Worm (Caenorhabditis elegans) whole organism, L4/young adult: ENCODE measurements around the gene pgl-1.

Experiments
- W03F9.2 ChIP-seq: fragments of 150-350 bp; optimal IDR thresholded peaks from 2 replicates; lab custom pipeline; 2014; ENCODE audit warnings: missing biosample characterization, missing genetic modification characterization
- dao-5 ChIP-seq: sonication (generic microtip); optimal IDR thresholded peaks from 2 replicates; lab custom pipeline; 2016; ENCODE audit warnings: missing genotype, missing genetic modification characterization, moderate library complexity, missing compliant biosample characterization
- him-1 ChIP-seq: sonication (generic microtip); optimal IDR thresholded peaks from 2 replicates; lab custom pipeline; 2016; ENCODE audit warnings: missing genotype, missing genetic modification reagents, missing genetic modification characterization, missing compliant biosample characterization

Gene pgl-1

DNA sequence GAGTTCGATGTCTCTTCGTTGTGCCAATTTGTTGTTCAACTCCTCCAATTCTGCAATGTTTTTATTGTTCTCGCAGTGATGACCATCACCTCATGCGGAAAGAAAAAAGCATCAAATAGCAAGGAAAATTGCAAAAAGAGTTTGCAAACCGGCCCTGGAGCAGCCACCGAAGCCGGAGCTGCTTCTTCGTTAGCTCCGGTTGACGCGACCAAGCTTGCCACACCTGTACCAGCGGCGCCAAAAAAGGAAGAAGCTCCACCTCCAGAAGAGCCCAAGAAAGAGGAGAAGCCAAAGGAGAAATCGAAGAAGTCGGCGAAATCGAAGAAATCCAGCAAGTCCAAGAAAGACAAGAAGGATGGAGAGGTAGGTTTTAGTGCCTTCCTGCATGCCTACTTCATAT is 33.1 kb upstream of the pgl-1 start:
- TF ChIP-seq W03F9.2 = no peak
- no peak for TF ChIP-seq him-1 (tag; lab: Kevin White, UChicago)

DNA sequence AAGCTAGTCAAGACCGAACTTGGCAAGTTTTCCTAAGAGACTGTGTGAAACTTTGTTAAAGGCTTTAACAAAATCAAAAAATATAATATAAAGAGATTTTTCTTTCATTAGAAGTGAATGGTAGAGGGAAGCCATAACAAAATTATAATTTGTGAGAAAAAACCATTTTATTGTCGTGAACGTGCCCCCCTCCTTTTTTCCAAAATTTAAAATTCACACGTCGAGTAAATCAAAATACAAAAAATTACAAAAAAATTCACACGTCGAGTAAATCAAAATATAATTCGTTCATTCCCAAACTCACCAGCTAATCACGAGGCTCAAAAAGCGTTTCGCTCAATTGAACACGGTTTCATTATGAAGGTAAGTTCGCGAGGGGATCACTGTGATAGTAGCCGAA is 32.4 kb upstream of the pgl-1 start, which contains the start of gene C25A8.2:
C25A8.2 (plus strand) TSS at position 301 of the 400 bp plus-strand sequence.
- TF ChIP-seq dao-5 (tag; lab: Kevin White, UChicago) (no peak), him-1 (tag; lab: Kevin White, UChicago) (no peak), W03F9.2 (no peak)

DNA sequence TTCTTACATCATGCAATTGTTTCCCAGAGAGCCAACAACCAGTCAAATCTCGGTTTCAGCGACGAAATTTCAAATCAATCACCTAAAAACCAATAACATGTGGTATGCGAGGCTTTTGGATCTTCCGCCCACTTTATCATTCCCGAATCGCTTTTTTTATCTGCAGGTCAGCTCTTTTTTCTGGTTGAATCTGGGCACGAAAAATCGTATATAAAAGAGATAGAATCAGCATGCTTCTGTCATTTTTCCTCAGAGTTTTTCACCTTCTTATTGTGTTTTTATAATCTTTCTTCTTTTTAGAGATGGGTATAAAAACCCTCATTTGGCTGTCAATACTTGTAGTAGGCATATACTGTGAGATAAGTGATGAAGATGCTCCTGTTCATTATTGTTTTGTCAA is 26.2 kb upstream of the pgl-1 start, which contains the start of gene cht-3:
cht-3 (plus strand) TSS at position 301 of the 400 bp plus-strand sequence.
- TF ChIP-seq W03F9.2 (no peak), him-1 (tag; lab: Kevin White, UChicago) (no peak), dao-5 (tag; lab: Kevin White, UChicago) (no peak)

DNA sequence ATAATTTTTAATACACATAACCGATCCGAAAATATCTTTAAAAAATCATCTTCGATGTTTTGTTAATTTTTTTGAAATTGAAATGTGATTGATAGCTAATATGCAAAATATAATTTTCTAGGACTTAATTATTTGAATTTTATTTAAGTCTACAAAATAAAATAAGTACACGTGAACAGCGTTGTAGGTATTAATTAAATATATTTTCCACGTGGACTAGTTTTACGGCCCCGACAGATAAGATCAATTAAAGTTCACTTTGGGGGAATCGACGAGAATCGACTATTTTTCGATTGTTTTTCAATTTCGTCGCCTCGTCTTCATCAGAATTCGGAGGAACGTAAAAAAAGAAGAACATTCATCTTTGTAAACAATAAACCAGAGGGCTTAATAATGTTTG is 22.1 kb upstream of the pgl-1 start, which contains the start of gene C25A8.5:
C25A8.5 (plus strand) TSS at position 301 of the 400 bp plus-strand sequence.
- TF ChIP-seq W03F9.2 (no peak), dao-5 (tag; lab: Kevin White, UChicago) (no peak), him-1 (tag; lab: Kevin White, UChicago) (no peak)

DNA sequence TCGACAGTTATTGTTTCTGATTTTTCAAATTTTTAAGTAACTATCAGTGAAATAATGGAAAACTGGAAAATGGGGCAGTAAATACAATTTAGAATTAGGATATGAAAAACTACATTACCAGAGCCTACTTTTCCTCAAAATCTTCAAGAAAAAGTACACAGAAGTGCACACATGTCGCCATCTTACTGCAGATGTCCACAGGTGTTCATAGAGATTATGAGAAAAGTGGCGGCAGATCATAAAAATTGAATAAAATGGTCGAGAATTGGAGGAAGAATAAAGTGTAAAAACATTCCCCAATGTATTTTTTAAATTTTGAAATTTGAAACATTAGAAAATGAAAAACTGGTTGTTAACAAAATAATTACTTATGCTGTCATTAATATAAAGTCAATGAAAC is 20.8 kb upstream of the pgl-1 start:
- TF ChIP-seq dao-5 (tag; lab: Kevin White, UChicago) (no peak), W03F9.2 (no peak), him-1 (tag; lab: Kevin White, UChicago) (no peak)

DNA sequence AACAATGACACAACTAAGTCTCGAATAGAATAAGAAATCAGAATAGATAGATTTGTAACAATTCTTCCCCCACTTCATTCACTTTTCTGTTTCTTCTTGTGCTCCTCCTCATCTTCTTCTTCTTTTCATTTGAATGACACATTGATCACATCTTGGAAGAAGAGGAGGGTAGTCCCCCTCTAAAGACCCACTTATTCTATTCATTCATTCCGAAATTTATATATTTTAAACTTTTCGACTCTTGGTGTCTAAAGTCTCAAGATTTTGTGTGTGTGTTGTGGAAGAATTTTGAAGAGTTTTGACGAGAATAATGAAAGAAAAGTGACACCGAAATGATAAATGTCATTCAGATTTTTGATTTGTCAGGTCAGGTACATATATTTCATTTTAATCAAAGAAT is 14.0 kb upstream of the pgl-1 start:
- TF ChIP-seq W03F9.2 (no peak), dao-5 (tag; lab: Kevin White, UChicago) (no peak), him-1 (tag; lab: Kevin White, UChicago) (no peak)

DNA sequence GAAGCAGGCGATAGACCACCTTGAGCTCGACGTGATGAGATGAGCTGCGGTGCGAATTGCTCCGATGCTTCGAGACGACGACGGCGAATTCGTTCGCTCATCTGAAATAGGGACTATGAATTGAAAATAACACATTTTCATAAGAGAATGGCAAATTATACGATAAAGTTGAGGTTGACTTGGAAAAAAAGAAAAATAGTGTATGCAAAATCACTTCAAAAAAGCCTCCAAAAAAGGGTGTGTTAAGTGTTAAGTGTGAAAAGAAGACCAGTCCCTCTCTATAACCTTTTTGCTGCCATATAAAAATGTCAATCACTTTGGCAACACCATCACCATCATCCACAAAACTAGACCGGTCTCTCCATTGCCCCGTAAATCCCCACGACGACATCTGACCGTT is 9.7 kb upstream of the pgl-1 start, which contains the start of gene prkl-1:
prkl-1 (minus strand) TSS at position 101 of the 400 bp plus-strand sequence.
- no peak for TF ChIP-seq him-1 (tag; lab: Kevin White, UChicago)
- TF ChIP-seq dao-5 (tag; lab: Kevin White, UChicago) = no peak

DNA sequence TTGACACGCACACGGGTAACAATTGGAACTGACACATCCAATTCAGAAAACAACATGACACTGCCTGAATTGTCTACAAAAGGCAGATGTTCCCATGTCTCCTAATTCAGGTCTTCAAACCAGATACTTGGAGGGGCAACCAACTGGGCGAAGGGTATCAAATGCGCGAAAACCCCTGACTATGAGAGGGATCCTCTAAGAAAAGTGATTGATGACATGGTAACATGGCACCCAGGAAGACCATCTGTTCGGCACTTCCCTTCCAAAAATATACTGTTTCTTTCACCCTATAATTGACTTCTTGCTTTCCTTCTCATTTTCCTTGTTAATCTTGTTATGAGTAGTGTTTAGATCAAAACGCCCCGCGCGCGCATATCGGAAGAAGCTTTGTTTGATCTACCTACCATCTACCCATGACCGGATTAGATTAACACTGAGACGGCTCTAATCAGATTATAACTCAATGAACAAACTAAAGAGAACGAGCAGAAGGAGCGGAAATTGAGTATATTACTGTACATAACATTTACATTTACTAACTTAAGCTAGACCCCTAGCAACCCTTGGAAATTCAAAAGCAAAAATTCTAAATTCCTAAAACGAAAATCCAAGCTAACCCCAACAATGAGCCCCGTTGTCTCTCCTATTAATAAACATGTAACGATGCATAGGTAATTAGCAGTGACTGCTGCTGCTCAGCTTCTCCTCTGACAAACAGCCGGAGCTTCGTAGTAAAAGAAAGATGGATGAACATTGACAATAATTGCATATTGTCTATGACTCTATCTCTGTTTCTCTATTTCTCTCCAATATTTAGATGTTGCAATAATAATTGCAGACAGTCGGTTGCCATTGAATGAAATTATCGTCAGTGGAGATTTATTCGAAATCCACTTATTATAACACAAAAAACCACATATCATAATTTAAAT is 7.6 kb upstream of the pgl-1 start:
- no peak for TF ChIP-seq W03F9.2
- no peak for TF ChIP-seq him-1 (tag; lab: Kevin White, UChicago)
- no peak for TF ChIP-seq dao-5 (tag; lab: Kevin White, UChicago)

DNA sequence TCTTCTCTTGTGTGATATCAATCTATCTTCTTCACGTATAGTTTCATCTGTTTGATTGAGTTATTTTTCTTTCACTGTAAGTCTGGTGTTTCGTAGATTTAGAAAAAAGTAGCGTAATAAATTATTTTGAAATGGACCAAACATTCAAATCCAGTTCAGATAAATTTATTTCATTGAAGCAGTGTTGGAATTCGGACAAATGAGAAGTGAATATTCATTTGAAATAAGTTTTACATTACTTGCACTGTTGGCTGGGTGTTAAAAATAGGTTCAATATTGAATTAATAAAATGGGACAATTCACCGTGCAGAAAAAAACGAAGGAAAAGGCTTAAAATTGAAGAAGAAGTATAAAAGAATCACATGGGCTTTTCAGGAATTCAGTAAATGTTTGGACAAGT is 1.5 kb upstream of the pgl-1 start:
- no peak for TF ChIP-seq dao-5 (tag; lab: Kevin White, UChicago)
- TF ChIP-seq W03F9.2 = no peak
- no peak for TF ChIP-seq him-1 (tag; lab: Kevin White, UChicago)

DNA sequence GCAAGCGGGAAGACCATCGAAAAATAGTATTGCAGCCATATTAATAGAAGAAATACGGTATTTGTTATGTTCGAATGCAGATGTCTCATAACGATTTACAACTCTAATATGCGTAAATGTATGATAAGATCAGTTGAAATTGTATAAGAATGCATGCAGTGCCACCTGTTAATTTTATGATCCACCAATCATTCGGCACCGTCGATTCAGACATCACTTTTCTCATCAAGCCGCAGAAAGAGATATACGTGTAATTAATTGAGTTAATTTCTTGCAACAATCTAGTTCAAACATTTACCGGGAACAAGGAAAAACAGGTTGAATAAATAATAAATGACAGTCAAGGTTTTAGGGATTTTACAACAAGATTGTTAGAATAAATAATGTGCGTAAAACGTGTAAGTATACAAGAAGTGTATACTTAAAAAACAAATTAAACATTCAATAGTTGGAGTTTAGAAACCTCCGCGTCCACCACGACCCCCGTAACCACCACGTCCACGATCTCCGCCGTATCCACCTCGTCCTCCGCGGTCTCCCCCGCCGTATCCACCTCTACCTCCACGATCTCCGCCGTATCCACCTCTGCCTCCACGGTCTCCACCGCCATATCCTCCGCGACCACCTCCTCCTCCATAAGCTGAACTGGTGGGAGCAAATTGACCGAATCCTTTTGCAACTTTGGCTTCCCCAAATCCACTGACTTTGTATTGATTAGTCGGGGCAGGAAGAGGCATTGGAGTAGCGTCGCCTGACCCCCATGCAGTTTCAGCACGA is 2.8 kb downstream of the pgl-1 start:
- no peak for TF ChIP-seq dao-5 (tag; lab: Kevin White, UChicago)
- TF ChIP-seq him-1 (tag; lab: Kevin White, UChicago) = no peak
- TF ChIP-seq W03F9.2 = no peak

DNA sequence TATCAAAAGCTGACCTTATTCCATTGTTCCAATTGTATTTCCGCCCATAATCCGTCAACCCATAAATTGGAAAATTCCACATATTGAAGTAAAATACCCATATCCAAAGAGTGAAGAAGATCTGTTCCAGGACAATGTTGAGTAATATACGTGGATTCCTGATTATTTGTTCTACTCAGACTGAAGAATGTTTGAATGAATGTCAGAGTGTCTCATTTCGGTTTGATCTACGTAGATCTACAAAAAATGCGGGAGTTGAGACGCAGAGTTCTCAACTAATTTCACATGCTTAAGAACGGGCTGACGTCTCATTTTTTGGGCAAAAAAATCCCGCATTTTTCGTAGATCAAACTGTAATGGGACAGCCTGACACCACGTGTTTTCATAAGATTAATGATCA is 4.7 kb downstream of the pgl-1 start, which contains the start of gene nhr-249:
nhr-249 (minus strand) TSS at position 101 of the 400 bp plus-strand sequence.
- TF ChIP-seq him-1 (tag; lab: Kevin White, UChicago) (no peak), dao-5 (tag; lab: Kevin White, UChicago) (no peak)

DNA sequence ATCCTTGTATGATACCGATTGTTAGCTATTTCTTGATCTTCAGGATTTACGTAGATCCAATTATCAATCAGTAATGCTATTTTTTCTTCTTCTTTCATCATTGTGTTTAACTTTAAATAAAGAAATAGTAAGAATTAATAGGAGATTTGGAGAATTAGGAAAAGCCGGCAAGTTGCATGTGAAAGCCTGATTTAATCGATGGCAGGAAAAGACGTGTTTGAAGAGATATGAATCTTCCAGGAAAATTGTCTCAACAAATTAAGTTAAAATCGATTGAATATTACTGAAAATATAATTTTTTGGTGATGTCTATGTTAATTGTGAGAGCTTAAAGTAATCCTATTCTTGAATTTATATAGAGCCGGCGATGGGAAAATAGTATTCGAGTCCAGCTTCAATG is 5.9 kb downstream of the pgl-1 start, which contains the start of gene ZK381.62:
ZK381.62 (minus strand) TSS at position 101 of the 400 bp plus-strand sequence.
- TF ChIP-seq dao-5 (tag; lab: Kevin White, UChicago) (no peak), him-1 (tag; lab: Kevin White, UChicago) (no peak)

DNA sequence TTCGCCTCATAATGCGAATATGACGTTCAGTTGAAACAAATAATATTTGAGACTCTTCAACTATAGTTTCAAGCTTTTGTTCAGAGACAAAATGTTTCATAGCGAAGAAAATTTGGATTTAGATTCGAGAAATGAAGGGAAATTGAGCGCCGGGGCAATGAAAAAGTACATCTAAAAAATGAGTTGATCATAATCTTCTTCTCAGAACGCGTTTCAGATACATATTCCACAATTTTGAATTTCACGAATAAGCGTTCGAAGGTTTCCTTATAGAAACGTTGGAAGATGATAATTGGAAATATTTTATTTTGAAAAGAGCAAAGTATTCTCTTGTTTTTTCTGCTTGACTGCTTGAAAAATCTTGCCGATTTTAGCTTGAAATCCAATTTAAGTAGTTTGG is 6.8 kb downstream of the pgl-1 start, which contains the start of gene ZK381.8:
ZK381.8 (minus strand) TSS at position 101 of the 400 bp plus-strand sequence.
- TF ChIP-seq him-1 (tag; lab: Kevin White, UChicago) (no peak), W03F9.2 (no peak), dao-5 (tag; lab: Kevin White, UChicago) (no peak)
